Fruit fly (Drosophila melanogaster) whole organism, prepupa: Measurements from ENCODE around the gene Ntf-2r.

Source experiments
- CG10631 ChIP-seq: fragments of 200-800 bp; sonication (Bioruptor generic); optimal IDR thresholded peaks from 2 replicates; lab custom pipeline; 2016; ENCODE audit warnings: missing biosample characterization, missing genetic modification characterization
- CG10669 ChIP-seq: fragments of 200-800 bp; sonication (Bioruptor generic); optimal IDR thresholded peaks from 3 replicates; lab custom pipeline; 2018; ENCODE audit warnings: missing biosample characterization, mild to moderate bottlenecking, missing genetic modification characterization, moderate library complexity
- CG11294 ChIP-seq: fragments of 200-800 bp; sonication (Bioruptor generic); IDR thresholded peaks from 2 replicates; pipeline ENCODE4 v1.3.6; 2022; ENCODE audit warnings: missing biosample characterization, missing genetic modification characterization
- CG11902 ChIP-seq: fragments of 200-800 bp; sonication (Bioruptor generic); optimal IDR thresholded peaks from 3 replicates; lab custom pipeline; 2016; ENCODE audit warnings: missing biosample characterization, missing genetic modification characterization
- CG15336 ChIP-seq: fragments of 200-800 bp; sonication (Bioruptor generic); IDR thresholded peaks from 2 replicates; pipeline ENCODE4 v1.3.6; 2022; ENCODE audit warnings: missing biosample characterization, missing genetic modification characterization
- CG1621 ChIP-seq: fragments of 200-800 bp; sonication (Bioruptor generic); optimal IDR thresholded peaks from 3 replicates; lab custom pipeline; 2018; ENCODE audit warnings: missing biosample characterization, mild to moderate bottlenecking, missing genetic modification characterization
- CG16779 ChIP-seq: fragments of 200-800 bp; sonication (Bioruptor generic); optimal IDR thresholded peaks from 3 replicates; lab custom pipeline; 2017; ENCODE audit warnings: missing biosample characterization, mild to moderate bottlenecking, missing genetic modification characterization
- CG3032 ChIP-seq: fragments of 200-800 bp; optimal IDR thresholded peaks from 2 replicates; lab custom pipeline; 2019; ENCODE audit warnings: missing biosample characterization, mild to moderate bottlenecking, missing genetic modification characterization, moderate library complexity
- CG31627 ChIP-seq: fragments of 200-800 bp; sonication (Bioruptor generic); optimal IDR thresholded peaks from 3 replicates; lab custom pipeline; 2016; ENCODE audit warnings: missing biosample characterization, missing genetic modification characterization
- CG32006 ChIP-seq: fragments of 200-800 bp; sonication (Bioruptor generic); optimal IDR thresholded peaks from 3 replicates; lab custom pipeline; 2017; ENCODE audit warnings: missing biosample characterization, mild to moderate bottlenecking, missing genetic modification characterization
- CG34406 ChIP-seq: fragments of 200-800 bp; sonication (Bioruptor generic); optimal IDR thresholded peaks from 3 replicates; lab custom pipeline; 2016; ENCODE audit warnings: missing biosample characterization, missing genetic modification characterization
- CG3919 ChIP-seq: fragments of 200-800 bp; sonication (Bioruptor generic); optimal IDR thresholded peaks from 3 replicates; lab custom pipeline; 2016; ENCODE audit warnings: missing biosample characterization, missing genetic modification characterization
- CG4318 ChIP-seq: fragments of 200-800 bp; sonication (Bioruptor generic); optimal IDR thresholded peaks from 3 replicates; lab custom pipeline; 2017; ENCODE audit warnings: missing biosample characterization, mild to moderate bottlenecking, missing genetic modification characterization
- CG6163 ChIP-seq: fragments of 200-800 bp; sonication (Bioruptor generic); IDR thresholded peaks from 3 replicates; pipeline ENCODE4 v1.3.6; 2022; ENCODE audit warnings: missing biosample characterization, missing genetic modification characterization
- CG6276 ChIP-seq: fragments of 200-800 bp; sonication (Bioruptor generic); optimal IDR thresholded peaks from 2 replicates; lab custom pipeline; 2017; ENCODE audit warnings: missing biosample characterization, mild to moderate bottlenecking, missing genetic modification characterization
- CG6792 ChIP-seq: fragments of 200-800 bp; sonication (Bioruptor generic); optimal IDR thresholded peaks from 3 replicates; lab custom pipeline; 2016; ENCODE audit warnings: missing biosample characterization, missing genetic modification characterization
- CG6808 ChIP-seq: fragments of 200-800 bp; sonication (Bioruptor generic); optimal IDR thresholded peaks from 3 replicates; lab custom pipeline; 2017; ENCODE audit warnings: missing biosample characterization, missing genetic modification characterization, mild to moderate bottlenecking, moderate library complexity, missing genetic modification reagents
- CG6854 ChIP-seq: fragments of 200-800 bp; sonication (Bioruptor generic); optimal IDR thresholded peaks from 2 replicates; lab custom pipeline; 2017; ENCODE audit warnings: missing biosample characterization, mild to moderate bottlenecking, missing genetic modification characterization
- CG7368 ChIP-seq: fragments of 200-800 bp; sonication (Bioruptor generic); optimal IDR thresholded peaks from 3 replicates; lab custom pipeline; 2016; ENCODE audit warnings: missing biosample characterization, missing genetic modification characterization
- CG8119 ChIP-seq: fragments of 200-800 bp; sonication (Bioruptor generic); IDR thresholded peaks from 3 replicates; pipeline ENCODE4 v1.3.6; 2022; ENCODE audit warnings: missing biosample characterization, missing genetic modification characterization
- CG8632 ChIP-seq: fragments of 200-800 bp; sonication (Bioruptor generic); optimal IDR thresholded peaks from 3 replicates; lab custom pipeline; 2016; ENCODE audit warnings: missing biosample characterization, missing genetic modification characterization
- Eip75B ChIP-seq: fragments of 200-800 bp; sonication (Bioruptor generic); optimal IDR thresholded peaks from 3 replicates; lab custom pipeline; 2016; ENCODE audit warnings: missing biosample characterization, missing genetic modification characterization
- Eip78C ChIP-seq: fragments of 200-800 bp; sonication (Bioruptor generic); peaks from one replicate; lab custom pipeline; 2016; ENCODE audit warnings: missing biosample characterization, missing genetic modification characterization
- Eip93F ChIP-seq: fragments of 200-800 bp; sonication (Bioruptor generic); optimal IDR thresholded peaks from 2 replicates; lab custom pipeline; 2016; ENCODE audit warnings: missing biosample characterization, mild to moderate bottlenecking, missing genetic modification characterization
- Ets21C ChIP-seq: fragments of 200-800 bp; sonication (Bioruptor generic); optimal IDR thresholded peaks from 3 replicates; lab custom pipeline; 2016; ENCODE audit warnings: missing biosample characterization, missing genetic modification characterization
- Ets96B ChIP-seq: fragments of 200-800 bp; optimal IDR thresholded peaks from 2 replicates; lab custom pipeline; 2019; ENCODE audit warnings: missing biosample characterization, mild to moderate bottlenecking, missing genetic modification characterization, moderate library complexity
- Gug ChIP-seq: fragments of 200-800 bp; sonication (Bioruptor generic); IDR thresholded peaks from 2 replicates; pipeline ENCODE4 v1.3.6; 2022; ENCODE audit warnings: missing biosample characterization, missing genetic modification characterization
- Hr39 ChIP-seq: fragments of 200-800 bp; sonication (Bioruptor generic); optimal IDR thresholded peaks from 2 replicates; lab custom pipeline; 2016; ENCODE audit warnings: missing biosample characterization, missing genetic modification characterization
- Hr4 ChIP-seq: fragments of 200-800 bp; sonication (Bioruptor generic); optimal IDR thresholded peaks from 3 replicates; lab custom pipeline; 2016; ENCODE audit warnings: missing biosample characterization, missing genetic modification characterization
- Lpt ChIP-seq: fragments of 200-800 bp; sonication (Bioruptor generic); optimal IDR thresholded peaks from 3 replicates; lab custom pipeline; 2016; ENCODE audit warnings: missing biosample characterization, missing genetic modification characterization
- OdsH ChIP-seq: fragments of 200-800 bp; sonication (Bioruptor generic); optimal IDR thresholded peaks from 3 replicates; lab custom pipeline; 2016; ENCODE audit warnings: missing biosample characterization, missing genetic modification characterization
- Smox ChIP-seq: fragments of 200-800 bp; sonication (Bioruptor generic); optimal IDR thresholded peaks from 3 replicates; lab custom pipeline; 2016; ENCODE audit warnings: missing biosample characterization, missing genetic modification characterization
- Sox102F ChIP-seq: fragments of 200-800 bp; sonication (Bioruptor generic); optimal IDR thresholded peaks from 2 replicates; lab custom pipeline; 2016; ENCODE audit warnings: missing biosample characterization, mild to moderate bottlenecking, missing genetic modification characterization
- Sox14 ChIP-seq: fragments of 200-800 bp; sonication (Bioruptor generic); optimal IDR thresholded peaks from 3 replicates; lab custom pipeline; 2016; ENCODE audit warnings: missing biosample characterization, missing genetic modification characterization
- Sox15 ChIP-seq: fragments of 200-800 bp; sonication (Bioruptor generic); optimal IDR thresholded peaks from 3 replicates; lab custom pipeline; 2016; ENCODE audit warnings: missing biosample characterization, missing genetic modification characterization
- achi ChIP-seq: fragments of 200-800 bp; sonication (Bioruptor generic); optimal IDR thresholded peaks from 3 replicates; lab custom pipeline; 2016; ENCODE audit warnings: missing biosample characterization, missing genetic modification characterization
- acj6 ChIP-seq: fragments of 200-800 bp; sonication (Bioruptor generic); optimal IDR thresholded peaks from 3 replicates; lab custom pipeline; 2016; ENCODE audit warnings: missing biosample characterization, missing genetic modification characterization
- cyc ChIP-seq: fragments of 200-800 bp; sonication (Bioruptor generic); optimal IDR thresholded peaks from 3 replicates; lab custom pipeline; 2016; ENCODE audit warnings: missing biosample characterization, missing genetic modification characterization
- dac ChIP-seq: fragments of 200-800 bp; sonication (Bioruptor generic); optimal IDR thresholded peaks from 2 replicates; lab custom pipeline; 2017; ENCODE audit warnings: missing biosample characterization, mild to moderate bottlenecking, missing genetic modification characterization
- dsx ChIP-seq: fragments of 200-800 bp; optimal IDR thresholded peaks from 3 replicates; lab custom pipeline; 2019; ENCODE audit warnings: missing biosample characterization, mild to moderate bottlenecking, missing genetic modification characterization, moderate library complexity; ENCODE audit not compliant: poor library complexity, severe bottlenecking
- eg ChIP-seq: fragments of 200-800 bp; sonication (Bioruptor generic); IDR thresholded peaks from 3 replicates; pipeline ENCODE4 v1.3.6; 2022; ENCODE audit warnings: missing biosample characterization, missing genetic modification characterization
- esn ChIP-seq: fragments of 200-800 bp; sonication (Bioruptor generic); optimal IDR thresholded peaks from 2 replicates; lab custom pipeline; 2016; ENCODE audit warnings: missing biosample characterization, mild to moderate bottlenecking, missing genetic modification characterization, moderate library complexity
- fd59A ChIP-seq: fragments of 200-800 bp; sonication (Bioruptor generic); optimal IDR thresholded peaks from 2 replicates; lab custom pipeline; 2017; ENCODE audit warnings: missing biosample characterization, mild to moderate bottlenecking, missing genetic modification characterization, missing genetic modification reagents
- fkh ChIP-seq: fragments of 200-800 bp; sonication (Bioruptor generic); optimal IDR thresholded peaks from 3 replicates; lab custom pipeline; 2017; ENCODE audit warnings: missing biosample characterization, mild to moderate bottlenecking, missing genetic modification characterization, moderate library complexity
- net ChIP-seq: fragments of 200-800 bp; sonication (Bioruptor generic); optimal IDR thresholded peaks from 3 replicates; lab custom pipeline; 2016; ENCODE audit warnings: missing biosample characterization, missing genetic modification characterization
- salr ChIP-seq, 2 experiments: fragments of 200-800 bp; sonication (Bioruptor generic); optimal IDR thresholded peaks; 3 replicates each; lab custom pipeline; 2016 to 2018; ENCODE audit warnings: missing biosample characterization in 2 of 2, missing genetic modification characterization in 2 of 2, mild to moderate bottlenecking in 1 of 2
- spab ChIP-seq: fragments of 200-800 bp; sonication (Bioruptor generic); optimal IDR thresholded peaks from 2 replicates; lab custom pipeline; 2017; ENCODE audit warnings: missing biosample characterization, mild to moderate bottlenecking, missing genetic modification characterization, missing genetic modification reagents
- ss ChIP-seq, 2 experiments: fragments of 200-800 bp; sonication (Bioruptor generic); optimal IDR thresholded peaks; 2 replicates in 1 of 2; 3 replicates in 1 of 2; lab custom pipeline; 2017 to 2018; ENCODE audit warnings: mild to moderate bottlenecking in 2 of 2, missing biosample characterization in 2 of 2, missing genetic modification characterization in 2 of 2, moderate library complexity in 1 of 2
- svp ChIP-seq: fragments of 200-800 bp; sonication (Bioruptor generic); peaks from one replicate; lab custom pipeline; 2016; ENCODE audit warnings: missing biosample characterization, missing genetic modification characterization
- topi ChIP-seq: fragments of 200-800 bp; sonication (Bioruptor generic); optimal IDR thresholded peaks from 3 replicates; lab custom pipeline; 2016; ENCODE audit warnings: missing biosample characterization, missing genetic modification characterization
- vri ChIP-seq: fragments of 200-800 bp; sonication (Bioruptor generic); optimal IDR thresholded peaks from 3 replicates; lab custom pipeline; 2016; ENCODE audit warnings: missing biosample characterization, mild to moderate bottlenecking, missing genetic modification characterization

The Ntf-2r gene

dm6 chr2L:18493122-18493521, 38.7 kb downstream of the Ntf-2r start:
- TF ChIP-seq spab (GFP tag; lab: Kevin White, UChicago) (no peak), topi (GFP tag; lab: Kevin White, UChicago) (no peak), CG6808 (GFP tag; lab: Kevin White, UChicago) (no peak), Sox14 (GFP tag; lab: Kevin White, UChicago) (no peak), CG10631 (GFP tag; lab: Kevin White, UChicago) (peak; percentile 15), CG10669 (GFP tag; lab: Kevin White, UChicago) (no peak), salr (GFP tag; optimal IDR thresholded peaks at IDR 0.05; lab: Kevin White, UChicago) (peak in 1 of 2 experiments; percentile 5), Sox102F (GFP tag; lab: Kevin White, UChicago) (no peak), esn (GFP tag; lab: Kevin White, UChicago) (no peak), CG6163 (0 out of 3 replicates have a peak, but pooled peaks have one; percentile 23), CG6792 (no peak), Eip75B (GFP tag; lab: Kevin White, UChicago) (no peak), CG8632 (GFP tag; lab: Kevin White, UChicago) (no peak), CG3919 (GFP tag; lab: Kevin White, UChicago) (peak; percentile 34), Gug (no peak), fd59A (peak; percentile 4), CG32006 (GFP tag; lab: Kevin White, UChicago) (peak; percentile 75), eg (GFP tag; lab: Robert Waterston, UW) (peak; percentile 54; the same call in 2 of the 3 replicates), CG1621 (tag; lab: Kevin White, UChicago) (no peak), OdsH (GFP tag; lab: Kevin White, UChicago) (no peak), ss (GFP tag; optimal IDR thresholded peaks at IDR 0.05; lab: Kevin White, UChicago) (peak; percentile 12 to 48), cyc (GFP tag; lab: Kevin White, UChicago) (no peak), CG34406 (peak; percentile 19), CG3032 (tag; lab: Kevin White, UChicago) (peak; percentile 15), achi (peak; percentile 58), dsx (GFP tag; lab: Kevin White, UChicago) (no peak), CG31627 (no peak), Ets21C (GFP tag; lab: Kevin White, UChicago) (no peak), CG6854 (GFP tag; lab: Kevin White, UChicago) (no peak), Sox15 (no peak), net (GFP tag; lab: Kevin White, UChicago) (peak; percentile 2), vri (GFP tag; lab: Kevin White, UChicago) (no peak), CG7368 (GFP tag; lab: Kevin White, UChicago) (no peak), Ets96B (tag; lab: Kevin White, UChicago) (no peak), Eip93F (GFP tag; lab: Kevin White, UChicago) (no peak), svp (GFP tag; lab: Kevin White, UChicago) (no peak), CG4318 (peak; percentile 64), CG8119 (GFP tag; lab: Robert Waterston, UW) (peak; percentile 79), CG6276 (GFP tag; lab: Kevin White, UChicago) (peak; percentile 56), dac (GFP tag; lab: Kevin White, UChicago) (peak; percentile 47), CG11902 (GFP tag; lab: Kevin White, UChicago) (no peak), Hr39 (no peak), CG15336 (GFP tag; lab: Robert Waterston, UW) (peak; percentile 88), CG11294 (GFP tag; lab: Robert Waterston, UW) (no peak), acj6 (no peak), Eip78C (GFP tag; lab: Kevin White, UChicago) (peak; percentile 88), Smox (GFP tag; lab: Kevin White, UChicago) (no peak), Hr4 (GFP tag; lab: Kevin White, UChicago) (peak; percentile 55), fkh (GFP tag; lab: Kevin White, UChicago) (no peak), CG16779 (no peak), Lpt (GFP tag; lab: Kevin White, UChicago) (no peak)
- TF ChIP-seq, all 60 proteins: peak for 19
